Worm (Caenorhabditis elegans) whole organism, L3 larva: ENCODE results near the gene EEED8.2.

ENCODE experiments used
- R02D3.7 ChIP-seq: fragments of 150-350 bp; optimal IDR thresholded peaks from 2 replicates; lab custom pipeline; 2014; ENCODE audit warnings: missing biosample characterization, missing genetic modification characterization
- ZK546.5 ChIP-seq: sonication (generic microtip); optimal IDR thresholded peaks from 2 replicates; lab custom pipeline; 2017; ENCODE audit warnings: missing biosample characterization, missing genetic modification characterization
- aly-2 ChIP-seq: fragments of 150-350 bp; optimal IDR thresholded peaks from 2 replicates; lab custom pipeline; 2014; ENCODE audit warnings: missing biosample characterization, missing genetic modification characterization
- ama-1 ChIP-seq: fragments of 150-350 bp; optimal IDR thresholded peaks from 2 replicates; lab custom pipeline; 2018
- ceh-16 ChIP-seq: sonication (generic microtip); optimal IDR thresholded peaks from 2 replicates; lab custom pipeline; 2017; ENCODE audit warnings: missing biosample characterization, missing genetic modification characterization
- ceh-28 ChIP-seq: fragments of 150-350 bp; optimal IDR thresholded peaks from 2 replicates; lab custom pipeline; 2014; ENCODE audit warnings: missing biosample characterization, missing genetic modification reagents, missing genetic modification characterization
- ceh-82 ChIP-seq: fragments of 150-350 bp; optimal IDR thresholded peaks from 2 replicates; lab custom pipeline; 2014; ENCODE audit warnings: missing biosample characterization, missing genetic modification characterization
- daf-12 ChIP-seq: fragments of 150-350 bp; optimal IDR thresholded peaks from 2 replicates; lab custom pipeline; 2014; ENCODE audit warnings: missing biosample characterization, missing genetic modification reagents, missing genetic modification characterization
- egl-27 ChIP-seq: sonication (generic microtip); optimal IDR thresholded peaks from 4 replicates; lab custom pipeline; 2017; ENCODE audit warnings: missing biosample characterization, missing genetic modification reagents, missing genetic modification characterization
- egl-5 ChIP-seq: fragments of 150-350 bp; optimal IDR thresholded peaks from 2 replicates; lab custom pipeline; 2017; ENCODE audit warnings: missing biosample characterization, missing genetic modification reagents, missing genetic modification characterization, inconsistent platforms
- elt-2 ChIP-seq: sonication (generic microtip); optimal IDR thresholded peaks from 2 replicates; lab custom pipeline; 2016; ENCODE audit warnings: missing genetic modification reagents, mild to moderate bottlenecking, missing genetic modification characterization, missing compliant biosample characterization
- elt-3 ChIP-seq, 3 experiments: fragments of 150-350 bp in 1 of 3; sonication (generic microtip) in 2 of 3; optimal IDR thresholded peaks; 2 replicates in 2 of 3; 4 replicates in 1 of 3; lab custom pipeline; 2014 to 2017; ENCODE audit warnings: missing biosample characterization in 3 of 3, missing genetic modification characterization in 3 of 3
- eor-1 ChIP-seq, 2 experiments: fragments of 150-350 bp; optimal IDR thresholded peaks; 2 replicates each; lab custom pipeline; 2014 to 2018; ENCODE audit warnings: missing biosample characterization in 2 of 2, missing genetic modification characterization in 2 of 2
- fkh-10 ChIP-seq: sonication (generic microtip); optimal IDR thresholded peaks from 2 replicates; lab custom pipeline; 2017; ENCODE audit warnings: missing biosample characterization, missing genetic modification reagents, missing genetic modification characterization
- fkh-2 ChIP-seq: fragments of 150-350 bp; optimal IDR thresholded peaks from 2 replicates; lab custom pipeline; 2014; ENCODE audit warnings: missing biosample characterization, missing genetic modification reagents, missing genetic modification characterization
- fos-1 ChIP-seq: fragments of 150-350 bp; optimal IDR thresholded peaks from 2 replicates; lab custom pipeline; 2014; ENCODE audit warnings: missing biosample characterization, missing genetic modification characterization
- jun-1 ChIP-seq: fragments of 150-350 bp; optimal IDR thresholded peaks from 2 replicates; lab custom pipeline; 2014; ENCODE audit warnings: missing biosample characterization, missing genetic modification reagents, missing genetic modification characterization
- lin-15B ChIP-seq: fragments of 150-350 bp; optimal IDR thresholded peaks from 2 replicates; lab custom pipeline; 2014; ENCODE audit warnings: missing biosample characterization, missing genetic modification characterization
- lin-39 ChIP-seq: fragments of 150-350 bp; optimal IDR thresholded peaks from 2 replicates; lab custom pipeline; 2018; ENCODE audit warnings: missing biosample characterization, missing genetic modification reagents, missing genetic modification characterization
- lsy-12 ChIP-seq: sonication (generic microtip); optimal IDR thresholded peaks from 2 replicates; lab custom pipeline; 2016; ENCODE audit warnings: mild to moderate bottlenecking, missing genetic modification characterization, missing compliant biosample characterization
- mdl-1 ChIP-seq: fragments of 150-350 bp; optimal IDR thresholded peaks from 2 replicates; lab custom pipeline; 2014; ENCODE audit warnings: missing biosample characterization, missing genetic modification characterization
- mml-1 ChIP-seq: fragments of 150-350 bp; sonication (generic microtip); optimal IDR thresholded peaks from 3 replicates; lab custom pipeline; 2014; ENCODE audit warnings: missing biosample characterization, missing genetic modification characterization
- nfya-1 ChIP-seq: sonication (generic microtip); optimal IDR thresholded peaks from 2 replicates; lab custom pipeline; 2017; ENCODE audit warnings: missing genetic modification characterization, mild to moderate bottlenecking, missing compliant biosample characterization, antibody characterized with exemption, moderate library complexity; ENCODE audit not compliant: insufficient read depth
- nhr-11 ChIP-seq: fragments of 150-350 bp; optimal IDR thresholded peaks from 2 replicates; lab custom pipeline; 2014; ENCODE audit warnings: missing biosample characterization, missing genetic modification characterization
- nhr-12 ChIP-seq: fragments of 150-350 bp; optimal IDR thresholded peaks from 2 replicates; lab custom pipeline; 2014; ENCODE audit warnings: missing biosample characterization, missing genetic modification characterization
- nhr-23 ChIP-seq: fragments of 150-350 bp; optimal IDR thresholded peaks from 2 replicates; lab custom pipeline; 2014; ENCODE audit warnings: missing biosample characterization, missing genetic modification reagents, missing genetic modification characterization
- nhr-237 ChIP-seq: fragments of 150-350 bp; optimal IDR thresholded peaks from 2 replicates; lab custom pipeline; 2014; ENCODE audit warnings: missing biosample characterization, missing genetic modification characterization
- nhr-25 ChIP-seq: sonication (generic microtip); optimal IDR thresholded peaks from 2 replicates; lab custom pipeline; 2017; ENCODE audit warnings: missing biosample characterization, missing genetic modification characterization
- nhr-43 ChIP-seq: sonication (generic microtip); optimal IDR thresholded peaks from 2 replicates; lab custom pipeline; 2016; ENCODE audit warnings: mild to moderate bottlenecking, missing genetic modification characterization, missing compliant biosample characterization; ENCODE audit not compliant: poor library complexity, severe bottlenecking
- nhr-76 ChIP-seq: fragments of 150-350 bp; sonication (generic microtip); optimal IDR thresholded peaks from 5 replicates; lab custom pipeline; 2014; ENCODE audit warnings: missing biosample characterization, missing genetic modification characterization
- pha-4 ChIP-seq: fragments of 150-350 bp; optimal IDR thresholded peaks from 2 replicates; lab custom pipeline; 2014; ENCODE audit warnings: missing biosample characterization, missing genetic modification reagents, missing genetic modification characterization
- sea-2 ChIP-seq: fragments of 150-350 bp; sonication (generic microtip); optimal IDR thresholded peaks from 4 replicates; lab custom pipeline; 2014; ENCODE audit warnings: missing biosample characterization, missing genetic modification reagents, missing genetic modification characterization
- skn-1 ChIP-seq: fragments of 150-350 bp; optimal IDR thresholded peaks from 2 replicates; lab custom pipeline; 2014; ENCODE audit warnings: missing biosample characterization, missing genetic modification characterization
- snpc-4 ChIP-seq: fragments of 150-350 bp; optimal IDR thresholded peaks from 2 replicates; lab custom pipeline; 2014; ENCODE audit warnings: missing biosample characterization, missing genetic modification characterization
- tbx-2 ChIP-seq: sonication (generic microtip); optimal IDR thresholded peaks from 2 replicates; lab custom pipeline; 2016; ENCODE audit warnings: mild to moderate bottlenecking, missing genetic modification characterization, missing compliant biosample characterization
- unc-39 ChIP-seq: sonication (generic microtip); optimal IDR thresholded peaks from 4 replicates; lab custom pipeline; 2017; ENCODE audit warnings: missing biosample characterization, missing genetic modification characterization
- unc-62 ChIP-seq: fragments of 150-350 bp; sonication (generic microtip); optimal IDR thresholded peaks from 4 replicates; lab custom pipeline; 2014; ENCODE audit warnings: missing biosample characterization, missing genetic modification reagents, missing genetic modification characterization
- zag-1 ChIP-seq: fragments of 150-350 bp; optimal IDR thresholded peaks from 2 replicates; lab custom pipeline; 2014; ENCODE audit warnings: missing biosample characterization, missing genetic modification characterization
- ztf-4 ChIP-seq: fragments of 150-350 bp; optimal IDR thresholded peaks from 2 replicates; lab custom pipeline; 2014; ENCODE audit warnings: missing biosample characterization, missing genetic modification characterization

Gene EEED8.2

ce11 chrII:5373275-5374047, 43.1 kb upstream of the EEED8.2 start, which contains the start of the genes agt-2 and F09E5.3 (continued):
- no peak for TF ChIP-seq egl-27
- TF ChIP-seq daf-12: no peak

DNA sequence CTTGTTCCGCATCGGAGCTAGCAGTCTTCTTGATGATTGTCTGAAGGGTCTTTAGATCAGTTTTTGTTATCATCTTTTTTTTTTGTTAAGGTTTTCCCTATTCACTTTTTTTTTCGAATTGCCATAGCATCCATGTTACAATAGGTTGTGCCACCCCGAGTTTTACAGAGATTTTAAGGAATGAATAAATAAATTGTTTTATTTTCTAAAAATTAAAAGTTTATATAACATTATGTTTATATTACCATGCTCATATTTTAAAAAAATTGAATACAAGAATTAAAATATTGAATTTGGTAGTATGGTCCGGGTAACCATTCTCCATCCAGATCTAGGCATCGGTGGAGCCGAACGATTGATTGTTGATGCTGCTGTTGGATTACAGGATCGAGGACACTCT, 41.5 kb upstream of the EEED8.2 start, which contains the start of gene algn-2:
Gene algn-2 (plus strand): TSS at position 301 of the 400 bp plus-strand sequence.
- TF ChIP-seq elt-2 (tag; lab: Kevin White, UChicago) (peak; percentile 16), sea-2 (no peak)
- TF ChIP-seq, all 47 proteins: peak for 1

DNA sequence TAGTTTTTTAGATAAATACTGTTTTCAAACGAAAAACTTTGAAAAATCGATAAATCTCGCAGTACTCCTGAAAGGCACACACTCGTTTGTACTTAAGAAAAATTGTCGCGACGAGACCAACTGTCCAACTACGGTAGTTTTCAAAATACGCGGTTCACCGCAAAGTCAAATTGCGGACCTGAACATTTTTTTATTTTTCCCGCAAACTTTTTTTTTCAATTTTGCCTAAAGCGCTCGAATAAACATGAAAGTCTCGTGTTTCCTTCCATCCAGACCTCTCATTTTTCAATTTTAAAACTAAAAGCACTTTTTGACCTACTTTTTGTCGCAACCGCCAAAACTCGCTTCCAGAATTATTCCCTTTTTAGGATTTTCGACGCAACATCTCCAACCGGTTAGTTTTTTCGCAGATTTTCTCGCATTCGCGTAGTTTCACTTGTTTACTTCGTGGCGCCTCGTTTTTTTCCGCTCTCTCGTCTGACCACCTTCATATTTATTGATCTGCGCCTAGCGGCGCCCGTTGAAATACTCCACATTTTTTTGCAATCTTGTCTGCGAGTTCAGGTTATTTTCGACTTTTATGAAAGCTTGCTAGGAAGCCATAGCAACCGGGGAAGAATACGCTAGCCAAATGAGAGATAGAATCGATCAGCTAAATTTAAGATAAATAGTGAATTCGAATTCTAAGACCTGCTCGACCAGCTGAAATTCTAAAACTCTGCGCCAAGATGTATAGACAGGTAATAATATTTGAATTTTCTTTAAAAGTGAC, 38.9 kb upstream of the EEED8.2 start, which contains the start of gene prdx-2:
Gene prdx-2 (plus strand): TSS at position 729 of the 772 bp plus-strand sequence.
- no peak for TF ChIP-seq elt-3 (tag; optimal IDR thresholded peaks at IDR 0.05; lab: Kevin White, UChicago)
- no peak for TF ChIP-seq eor-1 (tag; optimal IDR thresholded peaks at IDR 0.05; lab: Kevin White, UChicago)
- TF ChIP-seq fos-1: no peak
- no peak for TF ChIP-seq ZK546.5 (tag; lab: Kevin White, UChicago)
- TF ChIP-seq nhr-23 (tag; lab: Kevin White, UChicago): no peak
- TF ChIP-seq snpc-4 (tag; lab: Kevin White, UChicago): peak; percentile 15
- TF ChIP-seq lin-39: no peak
- TF ChIP-seq pha-4 (tag; lab: Kevin White, UChicago): peak; percentile 63
- TF ChIP-seq ceh-82 (tag; lab: Kevin White, UChicago): no peak
- no peak for TF ChIP-seq ztf-4 (tag; lab: Kevin White, UChicago)
- no peak for TF ChIP-seq lsy-12 (tag; lab: Kevin White, UChicago)
- no peak for TF ChIP-seq mdl-1 (tag; lab: Kevin White, UChicago)
- no peak for TF ChIP-seq egl-5 (tag; lab: Kevin White, UChicago)
- TF ChIP-seq unc-62 (GFP tag; lab: Kevin White, UChicago): no peak
- no peak for TF ChIP-seq tbx-2 (tag; lab: Kevin White, UChicago)

ce11 chrII:5378239-5378521, 38.3 kb upstream of the EEED8.2 start:
- TF ChIP-seq nhr-12 (tag; lab: Kevin White, UChicago) (no peak), skn-1 (tag; lab: Kevin White, UChicago) (peak; percentile 82), nhr-25 (tag; lab: Kevin White, UChicago) (peak; percentile 68), nhr-23 (tag; lab: Kevin White, UChicago) (peak; percentile 9), nhr-43 (tag; lab: Kevin White, UChicago) (peak; percentile 5)
- TF ChIP-seq, all 47 proteins: peak for 4

ce11 chrII:5379614-5380077, 36.9 kb upstream of the EEED8.2 start, which contains the start of gene pkc-3:
TSS of gene pkc-3 (plus strand) at chrII:5380027.
- TF ChIP-seq fkh-10 (GFP tag; lab: Kevin White, UChicago) (no peak), ztf-4 (tag; lab: Kevin White, UChicago) (peak; percentile 26), nhr-11 (tag; lab: Kevin White, UChicago) (no peak), lin-39 (no peak), ceh-16 (tag; lab: Kevin White, UChicago) (no peak), nfya-1 (tag; lab: Kevin White, UChicago) (peak; percentile 53), elt-3 (tag; optimal IDR thresholded peaks at IDR 0.05; lab: Kevin White, UChicago) (peak in 2 of 3 experiments; percentile 17 to 30), fkh-2 (tag; lab: Kevin White, UChicago) (no peak), ceh-82 (tag; lab: Kevin White, UChicago) (no peak), elt-2 (tag; lab: Kevin White, UChicago) (peak; percentile 85), tbx-2 (tag; lab: Kevin White, UChicago) (peak; percentile 45), ama-1 (lab: Kevin White, UChicago) (peak; percentile 96), nhr-23 (tag; lab: Kevin White, UChicago) (peak; percentile 89), mml-1 (tag; lab: Kevin White, UChicago) (no peak), eor-1 (tag; optimal IDR thresholded peaks at IDR 0.05; lab: Kevin White, UChicago) (no peak), unc-39 (tag; lab: Kevin White, UChicago) (no peak), ceh-28 (tag; lab: Kevin White, UChicago) (peak; percentile 37), daf-12 (no peak), zag-1 (tag; lab: Kevin White, UChicago) (no peak), R02D3.7 (tag; lab: Kevin White, UChicago) (peak; percentile 7), jun-1 (tag; lab: Kevin White, UChicago) (peak; percentile 77), egl-5 (tag; lab: Kevin White, UChicago) (no peak), nhr-25 (tag; lab: Kevin White, UChicago) (peak; percentile 98), nhr-76 (tag; lab: Kevin White, UChicago) (no peak), egl-27 (no peak), lsy-12 (tag; lab: Kevin White, UChicago) (no peak), skn-1 (tag; lab: Kevin White, UChicago) (no peak), nhr-237 (no peak), aly-2 (tag; lab: Kevin White, UChicago) (no peak), snpc-4 (tag; lab: Kevin White, UChicago) (peak; percentile 18), lin-15B (tag; lab: Kevin White, UChicago) (peak; percentile 75), unc-62 (GFP tag; lab: Kevin White, UChicago) (no peak), fos-1 (peak; percentile 80)
